Fruit fly (Drosophila melanogaster): ENCODE results near the gene NFAT.
A peak's percentile ranks its signal among the peaks of the same experiment; 100 is the strongest.

NFAT gene

dm6 chrX:13644696-13645393 lies 20.3 kb downstream of the NFAT start:
- TF ChIP-seq kay (GFP tag; ENCODE audit: borderline replicate concordance): peak; percentile 65
- TF ChIP-seq CG7101 (tag; optimal IDR thresholded peaks at IDR 0.05): peak; percentile 37
- no peak for TF ChIP-seq CG12768 (GFP tag; optimal IDR thresholded peaks at IDR 0.05)

dm6 chrX:13646175-13646574 lies 21.6 kb downstream of the NFAT start:
- no peak for TF ChIP-seq Clk (GFP tag; optimal IDR thresholded peaks at IDR 0.05)
- no peak for TF ChIP-seq pad (GFP tag; optimal IDR thresholded peaks at IDR 0.05)
- no peak for TF ChIP-seq cnc (optimal IDR thresholded peaks at IDR 0.05)
- no peak for TF ChIP-seq cic (GFP tag; optimal IDR thresholded peaks at IDR 0.05)
- no peak for TF ChIP-seq Crg-1 (GFP tag; optimal IDR thresholded peaks at IDR 0.05)
- TF ChIP-seq Hr96 (GFP tag; optimal IDR thresholded peaks at IDR 0.05): no peak
- no peak for TF ChIP-seq Mnt (GFP tag; optimal IDR thresholded peaks at IDR 0.05)
- TF ChIP-seq CG7101 (tag; optimal IDR thresholded peaks at IDR 0.05): no peak
- TF ChIP-seq toe (GFP tag; optimal IDR thresholded peaks at IDR 0.05): no peak
- no peak for TF ChIP-seq CG33017 (tag; optimal IDR thresholded peaks at IDR 0.05)
- TF ChIP-seq bab1 (GFP tag; optimal IDR thresholded peaks at IDR 0.05): no peak
- no peak for TF ChIP-seq CG5204 (GFP tag; optimal IDR thresholded peaks at IDR 0.05)
- TF ChIP-seq kay (GFP tag; ENCODE audit: borderline replicate concordance): no peak
- TF ChIP-seq CG1620 (GFP tag; optimal IDR thresholded peaks at IDR 0.05): no peak

- TF ChIP-seq CG11617 (GFP tag; optimal IDR thresholded peaks at IDR 0.05) (no peak), CG7045 (GFP tag; optimal IDR thresholded peaks at IDR 0.05) (no peak), Mnt (GFP tag; optimal IDR thresholded peaks at IDR 0.05) (no peak), CG12768 (GFP tag; optimal IDR thresholded peaks at IDR 0.05) (no peak), ovo (GFP tag; optimal IDR thresholded peaks at IDR 0.05) (no peak), CG7101 (tag; optimal IDR thresholded peaks at IDR 0.05) (no peak), toe (GFP tag; optimal IDR thresholded peaks at IDR 0.05) (no peak), bab1 (GFP tag; optimal IDR thresholded peaks at IDR 0.05) (no peak)
Measured at dm6 chrX:13648819-13649218, 24.3 kb downstream of the NFAT start.

DNA sequence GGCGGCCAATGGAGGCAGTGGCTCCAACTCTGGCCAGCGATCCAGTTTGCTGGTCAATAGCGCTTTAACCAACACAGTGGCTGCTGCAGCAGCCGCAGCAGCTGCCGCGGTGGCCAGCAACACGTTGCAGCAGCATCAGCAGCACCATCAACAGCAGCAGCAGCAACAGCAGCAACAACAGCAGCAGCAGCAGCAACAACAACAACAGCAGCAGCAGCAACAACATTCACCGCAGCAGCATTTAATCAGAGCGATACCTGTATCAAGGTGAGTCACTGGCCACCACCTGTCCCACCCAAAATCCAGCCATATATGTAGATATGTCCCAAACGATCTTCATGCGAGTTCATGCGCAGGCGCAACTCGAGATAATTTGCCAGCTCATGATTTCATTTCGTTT lies 25.3 kb downstream of the NFAT start:
- TF ChIP-seq CG5204 (GFP tag; optimal IDR thresholded peaks at IDR 0.05) (no peak), CG7045 (GFP tag; optimal IDR thresholded peaks at IDR 0.05) (no peak), tj (GFP tag; optimal IDR thresholded peaks at IDR 0.05) (no peak), CG1620 (GFP tag; optimal IDR thresholded peaks at IDR 0.05) (no peak), pad (GFP tag; optimal IDR thresholded peaks at IDR 0.05) (no peak), Crg-1 (GFP tag; optimal IDR thresholded peaks at IDR 0.05) (no peak), cic (GFP tag; optimal IDR thresholded peaks at IDR 0.05) (no peak), Clk (GFP tag; optimal IDR thresholded peaks at IDR 0.05) (no peak), kay (GFP tag; ENCODE audit: borderline replicate concordance) (no peak), toe (GFP tag; optimal IDR thresholded peaks at IDR 0.05) (no peak)

dm6 chrX:13651170-13651569 lies 26.6 kb downstream of the NFAT start:
- no peak for TF ChIP-seq CG7045 (GFP tag; optimal IDR thresholded peaks at IDR 0.05)
- peak; percentile 7 for TF ChIP-seq kay (GFP tag; ENCODE audit: borderline replicate concordance)
- no peak for TF ChIP-seq toe (GFP tag; optimal IDR thresholded peaks at IDR 0.05)
- peak; percentile 65 for TF ChIP-seq cic (GFP tag; optimal IDR thresholded peaks at IDR 0.05)
- no peak for TF ChIP-seq ovo (GFP tag; optimal IDR thresholded peaks at IDR 0.05)
- peak; percentile 6 for TF ChIP-seq Mnt (GFP tag; optimal IDR thresholded peaks at IDR 0.05)
- no peak for TF ChIP-seq Hr96 (GFP tag; optimal IDR thresholded peaks at IDR 0.05)
- TF ChIP-seq CG33017 (tag; optimal IDR thresholded peaks at IDR 0.05): no peak
- TF ChIP-seq tj (GFP tag; optimal IDR thresholded peaks at IDR 0.05): peak; percentile 4
- TF ChIP-seq Crg-1 (GFP tag; optimal IDR thresholded peaks at IDR 0.05): no peak
- no peak for TF ChIP-seq CG12768 (GFP tag; optimal IDR thresholded peaks at IDR 0.05)
- TF ChIP-seq pad (GFP tag; optimal IDR thresholded peaks at IDR 0.05): peak; percentile 37
- peak; percentile 46 for TF ChIP-seq CG7101 (tag; optimal IDR thresholded peaks at IDR 0.05)
- TF ChIP-seq CG5204 (GFP tag; optimal IDR thresholded peaks at IDR 0.05): no peak
- TF ChIP-seq bab1 (GFP tag; optimal IDR thresholded peaks at IDR 0.05): no peak
- peak; percentile 4 for TF ChIP-seq CG14711 (tag; optimal IDR thresholded peaks at IDR 0.05)
- TF ChIP-seq cnc (optimal IDR thresholded peaks at IDR 0.05): no peak
- TF ChIP-seq CG1620 (GFP tag; optimal IDR thresholded peaks at IDR 0.05): no peak
- no peak for TF ChIP-seq Clk (GFP tag; optimal IDR thresholded peaks at IDR 0.05)
- no peak for TF ChIP-seq CG11617 (GFP tag; optimal IDR thresholded peaks at IDR 0.05)

- peak; percentile 46 for TF ChIP-seq kay (GFP tag; ENCODE audit: borderline replicate concordance)
- no peak for TF ChIP-seq CG7045 (GFP tag; optimal IDR thresholded peaks at IDR 0.05)
Measured at dm6 chrX:13667656-13668055, 43.1 kb downstream of the NFAT start, which contains the start of the genes DNAlig4 and CG11164. Gene DNAlig4 (minus strand): TSS chrX:13667811. Gene CG11164 (plus strand): TSS chrX:13668014.

DNA sequence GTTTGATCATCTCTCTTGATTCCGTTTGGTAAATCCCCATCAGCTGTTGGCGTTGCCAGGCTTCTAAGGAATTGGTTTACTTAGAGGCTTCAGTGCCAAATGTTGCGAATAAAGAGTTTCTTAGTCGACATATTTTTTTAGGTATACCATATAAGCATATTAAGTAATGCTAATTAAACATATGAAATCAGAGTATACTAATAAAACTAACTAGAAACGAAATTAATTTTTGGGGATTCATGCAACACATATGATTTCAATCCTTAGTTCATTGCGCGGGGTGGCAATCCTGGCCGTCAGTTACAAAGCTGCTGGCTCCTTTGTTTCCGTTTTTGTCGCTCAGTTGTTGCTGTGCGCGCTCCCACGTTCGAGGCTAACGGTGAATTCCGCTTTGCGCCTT lies 44.8 kb downstream of the NFAT start, which contains the start of gene CG15760:
TSS of gene CG15760 (plus strand) at position 334 of the 400 bp plus-strand sequence.
- no peak for TF ChIP-seq ovo (GFP tag; optimal IDR thresholded peaks at IDR 0.05)
- TF ChIP-seq kay (GFP tag; ENCODE audit: borderline replicate concordance): no peak
- peak; percentile 2 for TF ChIP-seq CG7045 (GFP tag; optimal IDR thresholded peaks at IDR 0.05)
- TF ChIP-seq CG7101 (tag; optimal IDR thresholded peaks at IDR 0.05): peak; percentile 0
- TF ChIP-seq Crg-1 (GFP tag; optimal IDR thresholded peaks at IDR 0.05): no peak
- TF ChIP-seq CG14711 (tag; optimal IDR thresholded peaks at IDR 0.05): peak; percentile 34
- TF ChIP-seq CG1620 (GFP tag; optimal IDR thresholded peaks at IDR 0.05): no peak
- no peak for TF ChIP-seq Clk (GFP tag; optimal IDR thresholded peaks at IDR 0.05)
- TF ChIP-seq CG5204 (GFP tag; optimal IDR thresholded peaks at IDR 0.05): no peak

Measured in whole organism, adult.